Fruit fly (Drosophila melanogaster) whole organism, adult: Measurements from ENCODE around the gene inaF-B.

Experiments used
- CG11617 ChIP-seq: fragments of 200-800 bp; sonication (Bioruptor generic); optimal IDR thresholded peaks from 2 replicates; lab custom pipeline; 2017; ENCODE audit warnings: mild to moderate bottlenecking, missing biosample characterization, missing genetic modification reagents, missing genetic modification characterization
- CG12768 ChIP-seq: fragments of 200-800 bp; sonication (Bioruptor generic); optimal IDR thresholded peaks from 2 replicates; lab custom pipeline; 2017; ENCODE audit warnings: missing biosample characterization, missing genetic modification characterization, mild to moderate bottlenecking, moderate library complexity, missing genetic modification reagents
- CG14711 ChIP-seq: fragments of 200-800 bp; sonication (Bioruptor generic); optimal IDR thresholded peaks from 2 replicates; lab custom pipeline; 2018; ENCODE audit warnings: missing biosample characterization, mild to moderate bottlenecking, missing genetic modification characterization, moderate library complexity
- CG1620 ChIP-seq: fragments of 200-800 bp; sonication (Bioruptor generic); optimal IDR thresholded peaks from 2 replicates; lab custom pipeline; 2016; ENCODE audit warnings: missing biosample characterization, missing genetic modification characterization
- CG33017 ChIP-seq: fragments of 200-800 bp; sonication (Bioruptor generic); optimal IDR thresholded peaks from 2 replicates; lab custom pipeline; 2018; ENCODE audit warnings: missing biosample characterization, mild to moderate bottlenecking, missing genetic modification characterization, moderate library complexity
- CG5204 ChIP-seq: fragments of 200-800 bp; sonication (Bioruptor generic); optimal IDR thresholded peaks from 2 replicates; lab custom pipeline; 2016; ENCODE audit warnings: missing biosample characterization, missing genetic modification characterization
- CG7045 ChIP-seq: fragments of 200-800 bp; sonication (Bioruptor generic); optimal IDR thresholded peaks from 2 replicates; lab custom pipeline; 2017; ENCODE audit warnings: missing biosample characterization, mild to moderate bottlenecking, missing genetic modification characterization
- CG7101 ChIP-seq: fragments of 200-800 bp; sonication (Bioruptor generic); optimal IDR thresholded peaks from 2 replicates; lab custom pipeline; 2018; ENCODE audit warnings: missing biosample characterization, mild to moderate bottlenecking, missing genetic modification characterization, moderate library complexity
- Clk ChIP-seq: fragments of 200-800 bp; sonication (Bioruptor generic); optimal IDR thresholded peaks from 2 replicates; lab custom pipeline; 2017; ENCODE audit warnings: missing biosample characterization, missing genetic modification characterization
- Crg-1 ChIP-seq: fragments of 200-800 bp; sonication (Bioruptor generic); optimal IDR thresholded peaks from 2 replicates; lab custom pipeline; 2016; ENCODE audit warnings: missing biosample characterization, missing genetic modification characterization
- Hr96 ChIP-seq: fragments of 200-800 bp; sonication (Bioruptor generic); optimal IDR thresholded peaks from 2 replicates; lab custom pipeline; 2016; ENCODE audit warnings: missing biosample characterization, missing genetic modification characterization
- Mnt ChIP-seq: fragments of 200-800 bp; sonication (Bioruptor generic); optimal IDR thresholded peaks from 2 replicates; lab custom pipeline; 2016; ENCODE audit warnings: missing biosample characterization, mild to moderate bottlenecking, missing genetic modification characterization
- bab1 ChIP-seq: fragments of 200-800 bp; sonication (Bioruptor generic); optimal IDR thresholded peaks from 3 replicates; lab custom pipeline; 2019; ENCODE audit warnings: missing biosample characterization, mild to moderate bottlenecking, missing genetic modification characterization, moderate library complexity
- cic ChIP-seq: fragments of 200-800 bp; sonication (Bioruptor generic); optimal IDR thresholded peaks from 2 replicates; lab custom pipeline; 2017; ENCODE audit warnings: missing biosample characterization, mild to moderate bottlenecking, missing genetic modification characterization, moderate library complexity
- cnc ChIP-seq, 2 experiments: fragments of >200 bp; optimal IDR thresholded peaks; 2 replicates each; lab custom pipeline; 2017
- kay ChIP-seq: fragments of 200-800 bp; sonication (Bioruptor generic); peaks from one replicate; lab custom pipeline; 2016; ENCODE audit warnings: missing biosample characterization, missing genetic modification characterization, borderline replicate concordance
- ovo ChIP-seq: fragments of 200-800 bp; sonication (Bioruptor generic); optimal IDR thresholded peaks from 2 replicates; lab custom pipeline; 2016; ENCODE audit warnings: missing biosample characterization, missing genetic modification characterization
- pad ChIP-seq: fragments of 200-800 bp; sonication (Bioruptor generic); optimal IDR thresholded peaks from 3 replicates; lab custom pipeline; 2017; ENCODE audit warnings: missing biosample characterization, missing genetic modification characterization, mild to moderate bottlenecking, moderate library complexity, missing genetic modification reagents
- tj ChIP-seq: fragments of 200-800 bp; sonication (Bioruptor generic); optimal IDR thresholded peaks from 3 replicates; lab custom pipeline; 2017; ENCODE audit warnings: missing biosample characterization, mild to moderate bottlenecking, missing genetic modification characterization, moderate library complexity
- toe ChIP-seq: fragments of 200-800 bp; sonication (Bioruptor generic); optimal IDR thresholded peaks from 2 replicates; lab custom pipeline; 2016; ENCODE audit warnings: missing biosample characterization, missing genetic modification characterization

Gene inaF-B

dm6 chrX:11715263-11715659 is 17.3 kb downstream of the inaF-B start, which contains the start of gene Amun:
Gene Amun (minus strand): TSS chrX:11715565.
- TF ChIP-seq toe (GFP tag; lab: Kevin White, UChicago) (peak; percentile 27), CG11617 (no peak), Clk (GFP tag; lab: Kevin White, UChicago) (no peak), bab1 (GFP tag; lab: Kevin White, UChicago) (peak; percentile 48), CG14711 (tag; lab: Kevin White, UChicago) (peak; percentile 46), Crg-1 (GFP tag; lab: Kevin White, UChicago) (peak; percentile 69), cic (GFP tag; lab: Kevin White, UChicago) (no peak), CG12768 (GFP tag; lab: Kevin White, UChicago) (no peak), pad (GFP tag; lab: Kevin White, UChicago) (no peak), tj (GFP tag; lab: Kevin White, UChicago) (peak; percentile 67), CG7045 (no peak), CG5204 (GFP tag; lab: Kevin White, UChicago) (no peak), CG7101 (tag; lab: Kevin White, UChicago) (peak; percentile 48), cnc (optimal IDR thresholded peaks at IDR 0.05; lab: Kevin White, UChicago) (no peak), CG1620 (GFP tag; lab: Kevin White, UChicago) (peak; percentile 72), CG33017 (tag; lab: Kevin White, UChicago) (peak; percentile 15), Hr96 (peak; percentile 39)

- TF ChIP-seq pad (GFP tag; lab: Kevin White, UChicago), result no peak
- TF ChIP-seq Crg-1 (GFP tag; lab: Kevin White, UChicago), result no peak
- peak; percentile 35 for TF ChIP-seq CG14711 (tag; lab: Kevin White, UChicago)
- no peak for TF ChIP-seq kay (GFP tag; lab: Kevin White, UChicago)
- TF ChIP-seq CG7045, result no peak
- TF ChIP-seq bab1 (GFP tag; lab: Kevin White, UChicago), result peak; percentile 74
- peak; percentile 7 for TF ChIP-seq CG11617
- TF ChIP-seq Hr96, result no peak
- TF ChIP-seq toe (GFP tag; lab: Kevin White, UChicago), result no peak
- TF ChIP-seq Clk (GFP tag; lab: Kevin White, UChicago), result no peak
- TF ChIP-seq cnc (optimal IDR thresholded peaks at IDR 0.05; lab: Kevin White, UChicago), result no peak
- no peak for TF ChIP-seq cic (GFP tag; lab: Kevin White, UChicago)
- peak; percentile 17 for TF ChIP-seq CG1620 (GFP tag; lab: Kevin White, UChicago)
- TF ChIP-seq ovo (GFP tag; lab: Kevin White, UChicago), result no peak
- peak; percentile 46 for TF ChIP-seq Mnt
- TF ChIP-seq CG5204 (GFP tag; lab: Kevin White, UChicago), result no peak
- TF ChIP-seq CG12768 (GFP tag; lab: Kevin White, UChicago), result no peak
- no peak for TF ChIP-seq CG33017 (tag; lab: Kevin White, UChicago)
- TF ChIP-seq CG7101 (tag; lab: Kevin White, UChicago), result peak; percentile 41
- TF ChIP-seq tj (GFP tag; lab: Kevin White, UChicago), result peak; percentile 75
Observed at dm6 chrX:11714529-11715262, 17.9 kb downstream of the inaF-B start.

dm6 chrX:11713808-11714528 is 18.6 kb downstream of the inaF-B start:
- TF ChIP-seq CG1620 (GFP tag; lab: Kevin White, UChicago) (no peak), CG11617 (no peak), pad (GFP tag; lab: Kevin White, UChicago) (peak; percentile 94), cnc (optimal IDR thresholded peaks at IDR 0.05; lab: Kevin White, UChicago) (no peak), CG7045 (no peak), CG12768 (GFP tag; lab: Kevin White, UChicago) (peak; percentile 26), Hr96 (no peak), Mnt (peak; percentile 74), kay (GFP tag; lab: Kevin White, UChicago) (no peak), ovo (GFP tag; lab: Kevin White, UChicago) (peak; percentile 95), tj (GFP tag; lab: Kevin White, UChicago) (peak; percentile 91), CG14711 (tag; lab: Kevin White, UChicago) (no peak), bab1 (GFP tag; lab: Kevin White, UChicago) (no peak), toe (GFP tag; lab: Kevin White, UChicago) (no peak), Clk (GFP tag; lab: Kevin White, UChicago) (no peak), CG7101 (tag; lab: Kevin White, UChicago) (peak; percentile 2), Crg-1 (GFP tag; lab: Kevin White, UChicago) (peak; percentile 45), CG33017 (tag; lab: Kevin White, UChicago) (peak; percentile 28), CG5204 (GFP tag; lab: Kevin White, UChicago) (no peak), cic (GFP tag; lab: Kevin White, UChicago) (peak; percentile 76)

dm6 chrX:11709799-11710720 is 22.5 kb downstream of the inaF-B start, which contains the start of gene FucT6:
Gene FucT6 (minus strand): TSS chrX:11709951.
- TF ChIP-seq CG12768 (GFP tag; lab: Kevin White, UChicago) (no peak), Mnt (peak; percentile 32), cnc (optimal IDR thresholded peaks at IDR 0.05; lab: Kevin White, UChicago) (no peak), CG33017 (tag; lab: Kevin White, UChicago) (no peak), Clk (GFP tag; lab: Kevin White, UChicago) (no peak), kay (GFP tag; lab: Kevin White, UChicago) (no peak), Crg-1 (GFP tag; lab: Kevin White, UChicago) (no peak), CG1620 (GFP tag; lab: Kevin White, UChicago) (no peak), toe (GFP tag; lab: Kevin White, UChicago) (no peak), CG7101 (tag; lab: Kevin White, UChicago) (peak; percentile 22), CG14711 (tag; lab: Kevin White, UChicago) (peak; percentile 28), bab1 (GFP tag; lab: Kevin White, UChicago) (peak; percentile 64), Hr96 (no peak), ovo (GFP tag; lab: Kevin White, UChicago) (no peak), cic (GFP tag; lab: Kevin White, UChicago) (peak; percentile 3), CG11617 (no peak), pad (GFP tag; lab: Kevin White, UChicago) (no peak), CG7045 (no peak), CG5204 (GFP tag; lab: Kevin White, UChicago) (no peak), tj (GFP tag; lab: Kevin White, UChicago) (peak; percentile 0)
